Worm (Caenorhabditis elegans) whole organism, late embryonic: Measurements from ENCODE around the gene C49F5.7.
"Not testable (repeated sequence)": the region's sequence is repeated elsewhere in the genome, so short reads cannot be mapped to it uniquely, and the experiment has no call there.

Experiments used
- C08G9.2 ChIP-seq: sonication (generic microtip); optimal IDR thresholded peaks from 2 replicates; lab custom pipeline; 2016; ENCODE audit warnings: mild to moderate bottlenecking, missing genetic modification characterization, moderate library complexity, missing compliant biosample characterization
- F13H6.1 ChIP-seq: sonication (generic microtip); optimal IDR thresholded peaks from 2 replicates; lab custom pipeline; 2016; ENCODE audit warnings: missing genetic modification characterization, missing compliant biosample characterization
- K02D7.2 ChIP-seq: sonication (generic microtip); optimal IDR thresholded peaks from 2 replicates; lab custom pipeline; 2017; ENCODE audit warnings: mild to moderate bottlenecking, missing genetic modification characterization, missing compliant biosample characterization
- T23F11.4 ChIP-seq: fragments of 200-800 bp; sonication (Bioruptor generic); optimal IDR thresholded peaks from 2 replicates; lab custom pipeline; 2018; ENCODE audit warnings: mild to moderate bottlenecking, missing genetic modification characterization, missing compliant biosample characterization
- Y22D7AL.16 ChIP-seq: sonication (generic microtip); optimal IDR thresholded peaks from 2 replicates; lab custom pipeline; 2016; ENCODE audit warnings: missing genetic modification characterization, missing compliant biosample characterization
- ama-1 ChIP-seq: fragments of 150-350 bp; optimal IDR thresholded peaks from 2 replicates; lab custom pipeline; 2014
- ceh-45 ChIP-seq: fragments of 200-800 bp; sonication (Bioruptor generic); IDR thresholded peaks from 2 replicates; pipeline ENCODE4 v1.3.6; 2022; ENCODE audit warnings: missing genetic modification reagents, missing genetic modification characterization, missing compliant biosample characterization
- ceh-48 ChIP-seq: sonication (generic microtip); optimal IDR thresholded peaks from 2 replicates; lab custom pipeline; 2016; ENCODE audit warnings: missing genetic modification characterization, inconsistent platforms, missing compliant biosample characterization
- elt-2 ChIP-seq: sonication (generic microtip); optimal IDR thresholded peaks from 2 replicates; lab custom pipeline; 2016; ENCODE audit warnings: missing genetic modification reagents, missing genetic modification characterization, missing compliant biosample characterization
- ets-4 ChIP-seq: sonication (generic microtip); optimal IDR thresholded peaks from 2 replicates; lab custom pipeline; 2016; ENCODE audit warnings: missing genetic modification characterization, missing compliant biosample characterization
- fax-1 ChIP-seq: sonication (generic microtip); optimal IDR thresholded peaks from 2 replicates; lab custom pipeline; 2016; ENCODE audit warnings: missing genotype, missing genetic modification characterization, missing compliant biosample characterization
- fkh-6 ChIP-seq: sonication (generic microtip); optimal IDR thresholded peaks from 2 replicates; lab custom pipeline; 2016; ENCODE audit warnings: missing genetic modification characterization, missing compliant biosample characterization
- gmeb-2 ChIP-seq: sonication (generic microtip); optimal IDR thresholded peaks from 2 replicates; lab custom pipeline; 2016; ENCODE audit warnings: missing genetic modification characterization, inconsistent platforms, missing compliant biosample characterization
- hlh-13 ChIP-seq: fragments of 200-800 bp; sonication (Bioruptor generic); optimal IDR thresholded peaks from 2 replicates; lab custom pipeline; 2018; ENCODE audit warnings: mild to moderate bottlenecking, missing genetic modification characterization, missing compliant biosample characterization
- hlh-15 ChIP-seq: sonication (generic microtip); optimal IDR thresholded peaks from 2 replicates; lab custom pipeline; 2016; ENCODE audit warnings: missing genetic modification characterization, missing compliant biosample characterization
- hlh-30 ChIP-seq: sonication (generic microtip); optimal IDR thresholded peaks from 2 replicates; lab custom pipeline; 2017; ENCODE audit warnings: antibody characterized with exemption, missing genetic modification characterization, missing compliant biosample characterization; ENCODE audit not compliant: insufficient read depth
- hlh-6 ChIP-seq: sonication (generic microtip); optimal IDR thresholded peaks from 2 replicates; lab custom pipeline; 2016; ENCODE audit warnings: missing genotype, missing genetic modification characterization, missing compliant biosample characterization
- hlh-8 ChIP-seq: sonication (generic microtip); optimal IDR thresholded peaks from 2 replicates; lab custom pipeline; 2016; ENCODE audit warnings: missing genotype, missing genetic modification characterization, missing compliant biosample characterization
- lim-6 ChIP-seq: sonication (generic microtip); optimal IDR thresholded peaks from 2 replicates; lab custom pipeline; 2016; ENCODE audit warnings: missing genetic modification characterization, missing compliant biosample characterization
- lin-11 ChIP-seq: fragments of 200-800 bp; sonication (Bioruptor generic); optimal IDR thresholded peaks from 2 replicates; lab custom pipeline; 2018; ENCODE audit warnings: mild to moderate bottlenecking, missing genetic modification characterization, missing compliant biosample characterization
- nfya-1 ChIP-seq: sonication (generic microtip); optimal IDR thresholded peaks from 2 replicates; lab custom pipeline; 2017; ENCODE audit warnings: missing genetic modification characterization, mild to moderate bottlenecking, missing compliant biosample characterization, antibody characterized with exemption, moderate library complexity
- nhr-232 ChIP-seq: sonication (generic microtip); optimal IDR thresholded peaks from 2 replicates; lab custom pipeline; 2016; ENCODE audit warnings: missing genetic modification characterization, missing compliant biosample characterization
- odd-2 ChIP-seq: sonication (generic microtip); optimal IDR thresholded peaks from 2 replicates; lab custom pipeline; 2017; ENCODE audit warnings: antibody characterized with exemption, mild to moderate bottlenecking, missing genetic modification characterization, missing compliant biosample characterization
- pat-9 ChIP-seq: fragments of 200-800 bp; sonication (Bioruptor generic); optimal IDR thresholded peaks from 2 replicates; lab custom pipeline; 2018; ENCODE audit warnings: mild to moderate bottlenecking, missing genetic modification characterization, moderate library complexity, missing compliant biosample characterization
- pax-1 ChIP-seq: fragments of 150-350 bp; optimal IDR thresholded peaks from 2 replicates; lab custom pipeline; 2014; ENCODE audit warnings: missing biosample characterization, missing genetic modification characterization
- pha-4 ChIP-seq: fragments of 150-350 bp; optimal IDR thresholded peaks from 2 replicates; lab custom pipeline; 2018; ENCODE audit warnings: missing biosample characterization, missing genetic modification reagents, missing genetic modification characterization
- sdc-2 ChIP-seq: sonication (generic microtip); optimal IDR thresholded peaks from 2 replicates; lab custom pipeline; 2016; ENCODE audit warnings: missing genotype, missing genetic modification characterization, missing compliant biosample characterization
- sox-2 ChIP-seq: fragments of 200-800 bp; sonication (Bioruptor generic); IDR thresholded peaks from 2 replicates; pipeline ENCODE4 v1.3.6; 2022; ENCODE audit warnings: missing genetic modification reagents, missing genetic modification characterization, missing compliant biosample characterization
- tbx-2 ChIP-seq: sonication (generic microtip); optimal IDR thresholded peaks from 2 replicates; lab custom pipeline; 2016; ENCODE audit warnings: missing genetic modification characterization, missing compliant biosample characterization
- tbx-7 ChIP-seq: sonication (generic microtip); optimal IDR thresholded peaks from 2 replicates; lab custom pipeline; 2016; ENCODE audit warnings: missing genotype, missing genetic modification characterization, missing compliant biosample characterization
- zip-5 ChIP-seq: sonication (generic microtip); optimal IDR thresholded peaks from 2 replicates; lab custom pipeline; 2016; ENCODE audit warnings: missing genetic modification characterization, missing compliant biosample characterization

The C49F5.7 gene

ce11 chrX:11957246-11957645, 37.3 kb upstream of the C49F5.7 start, which contains the start of gene T08D10.5:
TSS of gene T08D10.5 (plus strand) at chrX:11957546.
- TF ChIP-seq hlh-8 (no peak), Y22D7AL.16 (tag; lab: Kevin White, UChicago) (no peak), hlh-13 (GFP tag; lab: Kevin White, UChicago) (no peak)

ce11 chrX:11959838-11960237, 34.7 kb upstream of the C49F5.7 start, which contains the start of gene C49F5.8:
TSS of gene C49F5.8 (plus strand) at chrX:11960138.
- TF ChIP-seq fax-1 (tag; lab: Kevin White, UChicago) (no peak), ceh-48 (tag; lab: Kevin White, UChicago) (no peak), tbx-2 (tag; lab: Kevin White, UChicago) (no peak), hlh-8 (no peak), ceh-45 (no peak), hlh-15 (tag; lab: Kevin White, UChicago) (no peak), pha-4 (tag; lab: Kevin White, UChicago) (no peak), K02D7.2 (tag; lab: Kevin White, UChicago) (no peak), lim-6 (tag; lab: Kevin White, UChicago) (no peak), C08G9.2 (tag; lab: Kevin White, UChicago) (no peak), tbx-7 (tag; lab: Kevin White, UChicago) (no peak), ets-4 (tag; lab: Kevin White, UChicago) (no peak), zip-5 (tag; lab: Kevin White, UChicago) (no peak), pat-9 (no peak), ama-1 (no peak), T23F11.4 (GFP tag; lab: Kevin White, UChicago) (no peak), F13H6.1 (tag; lab: Kevin White, UChicago) (no peak)

ce11 chrX:11961103-11961502, 33.5 kb upstream of the C49F5.7 start, which contains the start of gene C49F5.13:
TSS of gene C49F5.13 (plus strand) at chrX:11961403.
- not testable (repeated sequence) for TF ChIP-seq lim-6, hlh-30, gmeb-2 (tag; lab: Kevin White, UChicago)
- TF ChIP-seq, all 69 proteins: peak for 0; not testable (repeated sequence) for 69

DNA sequence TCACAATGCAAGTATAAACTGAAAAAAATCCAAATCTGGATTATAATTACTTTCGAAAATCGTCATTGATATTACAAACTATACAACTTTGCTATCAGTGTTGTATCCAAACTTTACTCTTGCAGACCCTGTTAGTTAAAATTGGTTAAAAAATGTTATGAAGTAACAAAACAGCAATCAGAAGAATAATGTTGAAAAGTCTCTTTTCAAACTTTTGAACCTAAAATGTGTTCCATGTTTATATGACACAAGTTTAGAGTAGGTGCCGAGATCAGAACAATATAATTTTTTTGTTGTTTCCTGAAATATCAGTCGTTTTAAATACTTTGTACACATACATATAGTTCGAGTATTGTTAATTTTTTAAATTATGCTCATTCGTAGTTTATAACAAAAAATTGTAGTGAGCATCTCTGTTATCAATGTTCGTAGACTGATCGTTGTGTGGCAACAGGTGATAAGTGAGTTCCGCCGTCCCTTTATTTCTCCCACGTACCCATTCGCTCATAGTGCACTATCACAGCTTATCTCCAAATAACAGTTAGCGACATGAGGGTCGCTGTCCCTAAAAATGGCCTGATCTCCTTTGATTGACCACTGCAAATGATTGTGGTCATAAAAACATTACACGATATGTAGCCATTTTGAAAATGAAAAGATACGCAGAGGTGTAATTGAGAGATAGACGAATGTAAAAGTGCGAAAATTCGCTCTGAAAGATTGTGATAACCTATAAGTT, 32.4 kb upstream of the C49F5.7 start:
- TF ChIP-seq hlh-6 (tag; lab: Kevin White, UChicago), result no peak
- TF ChIP-seq elt-2 (tag; lab: Kevin White, UChicago), result peak; percentile 82

DNA sequence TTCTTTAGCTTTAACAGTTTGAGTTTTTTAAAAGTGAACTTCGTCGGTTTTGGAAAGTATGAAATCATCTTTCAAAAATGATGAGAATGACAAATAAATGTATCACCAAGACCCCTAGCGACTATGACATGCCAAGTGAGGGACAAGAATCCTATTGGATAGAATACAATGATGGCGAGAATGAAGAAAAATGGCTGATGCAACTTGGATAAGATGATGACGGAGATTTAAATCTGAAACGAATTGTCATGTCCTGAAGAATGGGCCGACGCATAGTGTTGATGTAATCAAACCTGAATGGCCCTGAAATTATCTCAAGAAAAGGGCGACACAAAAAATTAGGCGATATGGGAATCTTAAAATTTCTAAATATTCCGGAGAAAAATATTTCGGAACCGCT, 30.9 kb upstream of the C49F5.7 start:
- TF ChIP-seq sdc-2 (tag; lab: Kevin White, UChicago) (no peak), lin-11 (tag; lab: Kevin White, UChicago) (no peak), T23F11.4 (GFP tag; lab: Kevin White, UChicago) (no peak), K02D7.2 (tag; lab: Kevin White, UChicago) (no peak), nfya-1 (peak; percentile 54)

- no peak for TF ChIP-seq ets-4 (tag; lab: Kevin White, UChicago)
- TF ChIP-seq hlh-8, result no peak
- TF ChIP-seq C08G9.2 (tag; lab: Kevin White, UChicago), result no peak
- TF ChIP-seq pax-1, result no peak
- no peak for TF ChIP-seq sox-2 (GFP tag; lab: Robert Waterston, UW)
- TF ChIP-seq lim-6 (tag; lab: Kevin White, UChicago), result no peak
- TF ChIP-seq fkh-6 (tag; lab: Kevin White, UChicago), result no peak
- no peak for TF ChIP-seq pat-9
- TF ChIP-seq lin-11 (tag; lab: Kevin White, UChicago), result no peak
- TF ChIP-seq nhr-232 (tag; lab: Kevin White, UChicago), result no peak
- no peak for TF ChIP-seq hlh-30 (tag; lab: Kevin White, UChicago)
- no peak for TF ChIP-seq odd-2 (tag; lab: Kevin White, UChicago)
- TF ChIP-seq hlh-6 (tag; lab: Kevin White, UChicago), result no peak
Observed at ce11 chrX:11964555-11964954, 30.0 kb upstream of the C49F5.7 start.
